Fruit fly (Drosophila melanogaster) whole organism, embryonic: Measurements from ENCODE around the gene Kdsr.

ENCODE experiments used
- CG10267 ChIP-seq: fragments of 200-800 bp; sonication (Bioruptor generic); optimal IDR thresholded peaks from 2 replicates; lab custom pipeline; 2018; ENCODE audit warnings: missing biosample characterization, mild to moderate bottlenecking, missing genetic modification characterization, moderate library complexity
- CG6791 ChIP-seq: fragments of 200-800 bp; sonication (Bioruptor generic); IDR thresholded peaks from 3 replicates; pipeline ENCODE4 v1.3.6; 2022; ENCODE audit warnings: missing biosample characterization, missing genetic modification characterization; ENCODE audit not compliant: partially characterized antibody
- ranshi ChIP-seq: fragments of 200-800 bp; sonication (Bioruptor generic); IDR thresholded peaks from 2 replicates; pipeline ENCODE4 v1.3.6; 2022; ENCODE audit warnings: missing biosample characterization, missing genetic modification characterization

dm6 chr3R:25225483-25225882, 36.8 kb downstream of the Kdsr start:
- TF ChIP-seq CG6791 (GFP tag; lab: Robert Waterston, UW): no peak
- TF ChIP-seq CG10267 (tag; lab: Kevin White, UChicago): no peak
- TF ChIP-seq ranshi (GFP tag; lab: Robert Waterston, UW): no peak
